Worm (Caenorhabditis elegans) whole organism, L3 larva: ENCODE measurements around the gene syd-2.

ENCODE experiments used
- R02D3.7 ChIP-seq: fragments of 150-350 bp; optimal IDR thresholded peaks from 2 replicates; lab custom pipeline; 2014; ENCODE audit warnings: missing biosample characterization, missing genetic modification characterization
- aly-2 ChIP-seq: fragments of 150-350 bp; optimal IDR thresholded peaks from 2 replicates; lab custom pipeline; 2014; ENCODE audit warnings: missing biosample characterization, missing genetic modification characterization
- ceh-16 ChIP-seq: sonication (generic microtip); optimal IDR thresholded peaks from 2 replicates; lab custom pipeline; 2017; ENCODE audit warnings: missing biosample characterization, missing genetic modification characterization
- ceh-28 ChIP-seq: fragments of 150-350 bp; optimal IDR thresholded peaks from 2 replicates; lab custom pipeline; 2014; ENCODE audit warnings: missing biosample characterization, missing genetic modification reagents, missing genetic modification characterization
- ceh-9 ChIP-seq: sonication (generic microtip); optimal IDR thresholded peaks from 2 replicates; lab custom pipeline; 2018; ENCODE audit warnings: missing biosample characterization, missing genetic modification characterization
- egl-5 ChIP-seq: fragments of 150-350 bp; optimal IDR thresholded peaks from 2 replicates; lab custom pipeline; 2017; ENCODE audit warnings: missing biosample characterization, missing genetic modification reagents, missing genetic modification characterization, inconsistent platforms
- elt-1 ChIP-seq: fragments of 150-350 bp; optimal IDR thresholded peaks from 2 replicates; lab custom pipeline; 2014; ENCODE audit warnings: missing biosample characterization, missing genetic modification characterization
- elt-2 ChIP-seq: sonication (generic microtip); optimal IDR thresholded peaks from 2 replicates; lab custom pipeline; 2016; ENCODE audit warnings: missing genetic modification reagents, mild to moderate bottlenecking, missing genetic modification characterization, missing compliant biosample characterization
- elt-3 ChIP-seq, 3 experiments: fragments of 150-350 bp in 1 of 3; sonication (generic microtip) in 2 of 3; optimal IDR thresholded peaks; 2 replicates in 2 of 3; 4 replicates in 1 of 3; lab custom pipeline; 2014 to 2017; ENCODE audit warnings: missing biosample characterization in 3 of 3, missing genetic modification characterization in 3 of 3
- eor-1 ChIP-seq, 2 experiments: fragments of 150-350 bp; optimal IDR thresholded peaks; 2 replicates each; lab custom pipeline; 2014 to 2018; ENCODE audit warnings: missing biosample characterization in 2 of 2, missing genetic modification characterization in 2 of 2
- fos-1 ChIP-seq: fragments of 150-350 bp; optimal IDR thresholded peaks from 2 replicates; lab custom pipeline; 2014; ENCODE audit warnings: missing biosample characterization, missing genetic modification characterization
- hmg-11 ChIP-seq: sonication (generic microtip); optimal IDR thresholded peaks from 2 replicates; lab custom pipeline; 2016; ENCODE audit warnings: missing genetic modification characterization, missing compliant biosample characterization
- jun-1 ChIP-seq: fragments of 150-350 bp; optimal IDR thresholded peaks from 2 replicates; lab custom pipeline; 2014; ENCODE audit warnings: missing biosample characterization, missing genetic modification reagents, missing genetic modification characterization
- lin-15B ChIP-seq: fragments of 150-350 bp; optimal IDR thresholded peaks from 2 replicates; lab custom pipeline; 2014; ENCODE audit warnings: missing biosample characterization, missing genetic modification characterization
- lin-39 ChIP-seq: fragments of 150-350 bp; optimal IDR thresholded peaks from 2 replicates; lab custom pipeline; 2018; ENCODE audit warnings: missing biosample characterization, missing genetic modification reagents, missing genetic modification characterization
- lsy-12 ChIP-seq: sonication (generic microtip); optimal IDR thresholded peaks from 2 replicates; lab custom pipeline; 2016; ENCODE audit warnings: mild to moderate bottlenecking, missing genetic modification characterization, missing compliant biosample characterization
- mdl-1 ChIP-seq: fragments of 150-350 bp; optimal IDR thresholded peaks from 2 replicates; lab custom pipeline; 2014; ENCODE audit warnings: missing biosample characterization, missing genetic modification characterization
- nfya-1 ChIP-seq: sonication (generic microtip); optimal IDR thresholded peaks from 2 replicates; lab custom pipeline; 2017; ENCODE audit warnings: missing genetic modification characterization, mild to moderate bottlenecking, missing compliant biosample characterization, antibody characterized with exemption, moderate library complexity; ENCODE audit not compliant: insufficient read depth
- nhr-23 ChIP-seq: fragments of 150-350 bp; optimal IDR thresholded peaks from 2 replicates; lab custom pipeline; 2014; ENCODE audit warnings: missing biosample characterization, missing genetic modification reagents, missing genetic modification characterization
- nhr-25 ChIP-seq: sonication (generic microtip); optimal IDR thresholded peaks from 2 replicates; lab custom pipeline; 2017; ENCODE audit warnings: missing biosample characterization, missing genetic modification characterization
- nhr-28 ChIP-seq: fragments of 150-350 bp; optimal IDR thresholded peaks from 2 replicates; lab custom pipeline; 2014; ENCODE audit warnings: missing biosample characterization, missing genetic modification characterization
- nhr-43 ChIP-seq: sonication (generic microtip); optimal IDR thresholded peaks from 2 replicates; lab custom pipeline; 2016; ENCODE audit warnings: mild to moderate bottlenecking, missing genetic modification characterization, missing compliant biosample characterization; ENCODE audit not compliant: poor library complexity, severe bottlenecking
- nhr-67 ChIP-seq: fragments of 150-350 bp; optimal IDR thresholded peaks from 2 replicates; lab custom pipeline; 2014; ENCODE audit warnings: missing biosample characterization, missing genetic modification characterization
- nhr-76 ChIP-seq: fragments of 150-350 bp; sonication (generic microtip); optimal IDR thresholded peaks from 5 replicates; lab custom pipeline; 2014; ENCODE audit warnings: missing biosample characterization, missing genetic modification characterization
- nhr-77 ChIP-seq: fragments of 150-350 bp; optimal IDR thresholded peaks from 2 replicates; lab custom pipeline; 2014; ENCODE audit warnings: missing biosample characterization, missing genetic modification characterization
- pha-4 ChIP-seq: fragments of 150-350 bp; optimal IDR thresholded peaks from 2 replicates; lab custom pipeline; 2014; ENCODE audit warnings: missing biosample characterization, missing genetic modification reagents, missing genetic modification characterization
- pqm-1 ChIP-seq: fragments of 150-350 bp; optimal IDR thresholded peaks from 2 replicates; lab custom pipeline; 2017; ENCODE audit warnings: missing biosample characterization, missing genetic modification characterization, inconsistent platforms
- sea-2 ChIP-seq: fragments of 150-350 bp; sonication (generic microtip); optimal IDR thresholded peaks from 4 replicates; lab custom pipeline; 2014; ENCODE audit warnings: missing biosample characterization, missing genetic modification reagents, missing genetic modification characterization
- skn-1 ChIP-seq: fragments of 150-350 bp; optimal IDR thresholded peaks from 2 replicates; lab custom pipeline; 2014; ENCODE audit warnings: missing biosample characterization, missing genetic modification characterization
- snpc-4 ChIP-seq: fragments of 150-350 bp; optimal IDR thresholded peaks from 2 replicates; lab custom pipeline; 2014; ENCODE audit warnings: missing biosample characterization, missing genetic modification characterization
- tbx-2 ChIP-seq: sonication (generic microtip); optimal IDR thresholded peaks from 2 replicates; lab custom pipeline; 2016; ENCODE audit warnings: mild to moderate bottlenecking, missing genetic modification characterization, missing compliant biosample characterization
- unc-39 ChIP-seq: sonication (generic microtip); optimal IDR thresholded peaks from 4 replicates; lab custom pipeline; 2017; ENCODE audit warnings: missing biosample characterization, missing genetic modification characterization
- unc-62 ChIP-seq: fragments of 150-350 bp; sonication (generic microtip); optimal IDR thresholded peaks from 4 replicates; lab custom pipeline; 2014; ENCODE audit warnings: missing biosample characterization, missing genetic modification reagents, missing genetic modification characterization
- zag-1 ChIP-seq: fragments of 150-350 bp; optimal IDR thresholded peaks from 2 replicates; lab custom pipeline; 2014; ENCODE audit warnings: missing biosample characterization, missing genetic modification characterization
- ztf-11 ChIP-seq: fragments of 150-350 bp; optimal IDR thresholded peaks from 2 replicates; lab custom pipeline; 2014; ENCODE audit warnings: missing biosample characterization, missing genetic modification characterization
- ztf-4 ChIP-seq: fragments of 150-350 bp; optimal IDR thresholded peaks from 2 replicates; lab custom pipeline; 2014; ENCODE audit warnings: missing biosample characterization, missing genetic modification characterization

syd-2 gene

ce11 chrX:10534625-10535244 is 20.3 kb downstream of the syd-2 start:
- TF ChIP-seq nhr-77 (no peak), elt-2 (tag; lab: Kevin White, UChicago) (peak; percentile 45), unc-62 (no peak), R02D3.7 (tag; lab: Kevin White, UChicago) (no peak), ceh-28 (tag; lab: Kevin White, UChicago) (no peak), sea-2 (GFP tag; lab: Kevin White, UChicago) (no peak), pqm-1 (tag; lab: Kevin White, UChicago) (peak; percentile 37), nhr-43 (no peak), fos-1 (tag; lab: Kevin White, UChicago) (no peak)

DNA sequence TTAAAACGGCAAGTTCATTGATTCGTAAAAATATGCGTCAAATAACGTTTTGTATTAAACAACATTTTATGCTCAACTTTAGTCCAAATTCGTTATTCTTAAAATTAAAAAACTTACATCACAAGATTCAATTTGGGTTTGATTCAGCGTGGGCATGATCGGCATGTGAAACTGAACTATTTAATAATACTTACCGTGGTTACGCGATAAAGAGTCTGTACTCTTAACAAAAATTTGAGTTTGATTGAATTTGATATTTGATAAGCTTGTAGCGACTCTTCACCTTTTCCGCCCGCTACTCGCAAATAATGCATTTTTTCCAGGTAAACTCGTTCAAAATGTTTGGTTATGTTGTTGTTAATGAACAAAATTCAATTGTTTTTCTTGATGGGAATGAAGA is 21.6 kb downstream of the syd-2 start, which contains the start of gene glo-3:
Gene glo-3 (plus strand): TSS at position 253 of the 400 bp plus-strand sequence.
- TF ChIP-seq aly-2 (tag; lab: Kevin White, UChicago), result no peak
- TF ChIP-seq egl-5, result no peak
- TF ChIP-seq pqm-1 (tag; lab: Kevin White, UChicago), result peak; percentile 41
- no peak for TF ChIP-seq elt-3 (tag; optimal IDR thresholded peaks at IDR 0.05; lab: Kevin White, UChicago)
- no peak for TF ChIP-seq ceh-16 (tag; lab: Kevin White, UChicago)
- peak; percentile 63 for TF ChIP-seq elt-2 (tag; lab: Kevin White, UChicago)
- TF ChIP-seq elt-1 (tag; lab: Kevin White, UChicago), result no peak
- TF ChIP-seq pha-4 (tag; lab: Kevin White, UChicago), result no peak
- no peak for TF ChIP-seq ceh-9 (tag; lab: Kevin White, UChicago)
- no peak for TF ChIP-seq fos-1 (tag; lab: Kevin White, UChicago)
- TF ChIP-seq, all 47 proteins: peak for 2

- TF ChIP-seq pqm-1 (tag; lab: Kevin White, UChicago) (peak; percentile 44), elt-2 (tag; lab: Kevin White, UChicago) (peak; percentile 92), tbx-2 (tag; lab: Kevin White, UChicago) (no peak), skn-1 (tag; lab: Kevin White, UChicago) (peak; percentile 86)
These were observed 22.7 kb downstream of the syd-2 start for ce11 chrX:10532180-10532833.

DNA sequence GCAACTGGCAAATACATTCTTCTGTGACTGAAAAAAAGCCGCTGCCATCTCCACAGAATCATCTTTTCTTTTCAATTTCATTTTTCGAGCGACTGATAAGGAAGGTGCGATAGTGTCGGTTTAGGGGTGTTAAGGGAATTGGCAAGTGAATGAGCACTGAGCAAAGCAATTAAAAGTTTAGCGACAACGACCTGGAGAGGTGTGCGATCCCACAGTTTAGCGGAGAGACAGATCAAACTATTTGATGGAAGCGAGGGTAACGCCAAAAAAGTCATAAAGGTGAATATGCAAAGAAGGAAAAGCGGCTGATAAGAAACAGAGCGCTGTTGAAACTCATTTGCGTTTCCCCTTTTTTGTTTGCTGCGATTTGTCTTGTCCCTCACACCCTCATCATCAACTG is 26.0 kb downstream of the syd-2 start, which contains the start of the genes F14F3.5 and slcf-1:
Gene F14F3.5 (minus strand): TSS at position 234 of the 400 bp plus-strand sequence.
Gene slcf-1 (plus strand): TSS at position 302 of the 400 bp plus-strand sequence.
- TF ChIP-seq nhr-43, result no peak
- TF ChIP-seq elt-2 (tag; lab: Kevin White, UChicago), result peak; percentile 83
- no peak for TF ChIP-seq mdl-1 (tag; lab: Kevin White, UChicago)
- no peak for TF ChIP-seq zag-1 (tag; lab: Kevin White, UChicago)
- no peak for TF ChIP-seq hmg-11 (tag; lab: Kevin White, UChicago)
- peak; percentile 53 for TF ChIP-seq pqm-1 (tag; lab: Kevin White, UChicago)
- no peak for TF ChIP-seq ztf-11 (tag; lab: Kevin White, UChicago)

DNA sequence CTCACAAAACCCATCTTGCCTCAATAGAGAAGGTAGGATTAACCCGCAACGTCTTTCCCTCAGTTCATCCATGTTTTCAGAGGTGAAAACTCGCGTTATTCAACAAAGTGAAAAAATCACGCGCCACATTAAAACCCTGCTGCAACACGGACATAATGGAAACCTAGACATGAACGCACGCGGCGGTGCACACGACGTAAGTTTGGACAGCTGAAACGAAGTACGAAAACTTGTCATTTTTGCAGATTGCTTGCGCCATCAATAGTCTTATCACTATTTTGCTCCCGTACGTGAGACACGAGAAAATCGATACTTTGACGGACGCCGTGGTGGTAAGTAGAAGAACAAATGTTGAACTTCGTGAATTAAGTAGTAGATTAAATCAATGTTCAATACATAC is 27.6 kb downstream of the syd-2 start:
- TF ChIP-seq pqm-1 (tag; lab: Kevin White, UChicago) (peak; percentile 45), pha-4 (tag; lab: Kevin White, UChicago) (peak; percentile 10), elt-3 (tag; optimal IDR thresholded peaks at IDR 0.05; lab: Kevin White, UChicago) (no peak), elt-2 (tag; lab: Kevin White, UChicago) (peak; percentile 73)

- TF ChIP-seq nhr-77, result no peak
- no peak for TF ChIP-seq skn-1 (tag; lab: Kevin White, UChicago)
- peak; percentile 18 for TF ChIP-seq nhr-23
- no peak for TF ChIP-seq ztf-4 (tag; lab: Kevin White, UChicago)
- peak; percentile 35 for TF ChIP-seq lin-15B (tag; lab: Kevin White, UChicago)
- TF ChIP-seq nhr-76 (tag; lab: Kevin White, UChicago), result no peak
- TF ChIP-seq aly-2 (tag; lab: Kevin White, UChicago), result no peak
- peak; percentile 0 for TF ChIP-seq lsy-12 (tag; lab: Kevin White, UChicago)
- TF ChIP-seq ztf-11 (tag; lab: Kevin White, UChicago), result no peak
- no peak for TF ChIP-seq hmg-11 (tag; lab: Kevin White, UChicago)
- peak; percentile 49 for TF ChIP-seq jun-1 (tag; lab: Kevin White, UChicago)
- TF ChIP-seq nfya-1 (tag; lab: Kevin White, UChicago), result peak; percentile 55
- TF ChIP-seq nhr-25 (tag; lab: Kevin White, UChicago), result peak; percentile 92
- no peak for TF ChIP-seq unc-39 (tag; lab: Kevin White, UChicago)
- no peak for TF ChIP-seq mdl-1 (tag; lab: Kevin White, UChicago)
- TF ChIP-seq snpc-4 (tag; lab: Kevin White, UChicago), result peak; percentile 68
- peak; percentile 63 for TF ChIP-seq nhr-43
- TF ChIP-seq fos-1 (tag; lab: Kevin White, UChicago), result no peak
- TF ChIP-seq ceh-28 (tag; lab: Kevin White, UChicago), result peak; percentile 42
- no peak for TF ChIP-seq nhr-67 (tag; lab: Kevin White, UChicago)
- TF ChIP-seq eor-1 (tag; optimal IDR thresholded peaks at IDR 0.05; lab: Kevin White, UChicago), result no peak
- peak; percentile 52 for TF ChIP-seq pha-4 (tag; lab: Kevin White, UChicago)
- no peak for TF ChIP-seq nhr-28 (tag; lab: Kevin White, UChicago)
- peak; percentile 82 for TF ChIP-seq lin-39 (tag; lab: Kevin White, UChicago)
- TF ChIP-seq zag-1 (tag; lab: Kevin White, UChicago), result no peak
These were observed 30.5 kb downstream of the syd-2 start, which contains the start of the genes mboa-7 and git-1 for ce11 chrX:10524483-10524948. Gene mboa-7 (minus strand): TSS chrX:10524565. Gene git-1 (plus strand): TSS chrX:10524898.
